Worm (Caenorhabditis elegans) whole organism, young adult: ENCODE results near the gene fbxa-95.
A peak's percentile ranks its signal among the peaks of the same experiment; 100 is the strongest.

Source experiments
- B0261.1 ChIP-seq: sonication (generic microtip); optimal IDR thresholded peaks from 2 replicates; lab custom pipeline; 2016; ENCODE audit warnings: mild to moderate bottlenecking, missing genetic modification characterization, moderate library complexity, missing compliant biosample characterization
- B0336.3 ChIP-seq: fragments of 200-800 bp; sonication (Bioruptor generic); IDR thresholded peaks from 2 replicates; pipeline ENCODE4 v1.3.6; 2022; ENCODE audit warnings: missing genetic modification characterization, missing compliant biosample characterization
- C06A6.2 ChIP-seq: fragments of 200-800 bp; sonication (Bioruptor generic); conservative IDR thresholded peaks from 2 replicates; pipeline ENCODE4 v1.3.6; 2022; ENCODE audit warnings: missing genetic modification characterization, missing compliant biosample characterization
- D2030.7 ChIP-seq: fragments of 200-800 bp; sonication (Bioruptor generic); IDR thresholded peaks from 2 replicates; pipeline ENCODE4 v1.3.6; 2022; ENCODE audit warnings: missing genetic modification reagents, missing genetic modification characterization, missing compliant biosample characterization
- F10E7.11 ChIP-seq: sonication (generic microtip); optimal IDR thresholded peaks from 2 replicates; lab custom pipeline; 2017; ENCODE audit warnings: mild to moderate bottlenecking, missing genetic modification characterization, moderate library complexity, missing compliant biosample characterization
- F39B2.1 ChIP-seq: fragments of 200-800 bp; sonication (Bioruptor generic); IDR thresholded peaks from 2 replicates; pipeline ENCODE4 v1.3.6; 2022; ENCODE audit warnings: missing genetic modification reagents, missing genetic modification characterization, missing compliant biosample characterization
- K11D2.4 ChIP-seq: fragments of 200-800 bp; sonication (Bioruptor generic); IDR thresholded peaks from 2 replicates; pipeline ENCODE4 v1.3.6; 2022; ENCODE audit warnings: missing genetic modification reagents, missing genetic modification characterization, missing compliant biosample characterization
- Y53F4B.3 ChIP-seq: fragments of 200-800 bp; sonication (Bioruptor generic); IDR thresholded peaks from 2 replicates; pipeline ENCODE4 v1.3.6; 2022; ENCODE audit warnings: missing genetic modification reagents, missing genetic modification characterization, missing compliant biosample characterization
- Y79H2A.3 ChIP-seq: fragments of 200-800 bp; sonication (Bioruptor generic); conservative IDR thresholded peaks from 2 replicates; pipeline ENCODE4 v1.3.6; 2022; ENCODE audit warnings: missing genetic modification reagents, missing genetic modification characterization, missing compliant biosample characterization
- Y95B8A.8 ChIP-seq: fragments of 200-800 bp; sonication (Bioruptor generic); IDR thresholded peaks from 2 replicates; pipeline ENCODE4 v1.3.6; 2022; ENCODE audit warnings: missing genetic modification reagents, missing genetic modification characterization, missing compliant biosample characterization
- ama-1 ChIP-seq, 3 experiments: fragments of 150-350 bp in 1 of 3; sonication (generic microtip) in 2 of 3; optimal IDR thresholded peaks; 2 replicates each; lab custom pipeline; 2014 to 2018; ENCODE audit warnings: missing biosample characterization in 2 of 3, missing genetic modification characterization in 2 of 3, missing genetic modification reagents in 2 of 3
- aptf-3 ChIP-seq: fragments of 200-800 bp; sonication (Bioruptor generic); IDR thresholded peaks from 2 replicates; pipeline ENCODE4 v1.3.6; 2022; ENCODE audit warnings: missing genetic modification characterization, missing compliant biosample characterization
- attf-3 ChIP-seq: fragments of 200-800 bp; sonication (Bioruptor generic); conservative IDR thresholded peaks from 2 replicates; pipeline ENCODE4 v1.3.6; 2022; ENCODE audit warnings: missing genetic modification reagents, missing genetic modification characterization, missing compliant biosample characterization
- attf-6 ChIP-seq: fragments of 200-800 bp; sonication (Bioruptor generic); IDR thresholded peaks from 2 replicates; pipeline ENCODE4 v1.3.6; 2022; ENCODE audit warnings: missing genetic modification reagents, missing genetic modification characterization, missing compliant biosample characterization
- bed-2 ChIP-seq: fragments of 200-800 bp; sonication (Bioruptor generic); IDR thresholded peaks from 2 replicates; pipeline ENCODE4 v1.3.6; 2022; ENCODE audit warnings: missing genetic modification reagents, missing genetic modification characterization, missing compliant biosample characterization
- chd-7 ChIP-seq: sonication (generic microtip); optimal IDR thresholded peaks from 2 replicates; lab custom pipeline; 2016; ENCODE audit warnings: mild to moderate bottlenecking, missing genetic modification characterization, moderate library complexity, missing compliant biosample characterization
- die-1 ChIP-seq: sonication (generic microtip); optimal IDR thresholded peaks from 2 replicates; lab custom pipeline; 2016; ENCODE audit warnings: missing genotype, mild to moderate bottlenecking, missing genetic modification characterization, missing compliant biosample characterization
- dpl-1 ChIP-seq: fragments of 150-350 bp; optimal IDR thresholded peaks from 2 replicates; lab custom pipeline; 2014; ENCODE audit warnings: missing biosample characterization, missing genetic modification reagents, missing genetic modification characterization
- efl-1 ChIP-seq: fragments of 150-350 bp; optimal IDR thresholded peaks from 2 replicates; lab custom pipeline; 2014; ENCODE audit warnings: missing biosample characterization, missing genetic modification reagents, missing genetic modification characterization
- egrh-3 ChIP-seq: fragments of 200-800 bp; sonication (Bioruptor generic); IDR thresholded peaks from 2 replicates; pipeline ENCODE4 v1.3.6; 2022; ENCODE audit warnings: missing genetic modification reagents, missing genetic modification characterization, missing compliant biosample characterization
- hlh-26 ChIP-seq: fragments of 200-800 bp; sonication (Bioruptor generic); conservative IDR thresholded peaks from 2 replicates; pipeline ENCODE4 v1.3.6; 2022; ENCODE audit warnings: missing genetic modification reagents, missing genetic modification characterization, missing compliant biosample characterization
- let-607 ChIP-seq, 2 experiments: fragments of 200-800 bp in 1 of 2; sonication (Bioruptor generic) in 1 of 2; sonication (generic microtip) in 1 of 2; optimal IDR thresholded peaks; 2 replicates each; lab custom pipeline; 2016 to 2018; ENCODE audit warnings: mild to moderate bottlenecking in 2 of 2, missing compliant biosample characterization in 2 of 2, missing genetic modification characterization in 2 of 2, moderate library complexity in 2 of 2, missing genotype in 1 of 2
- lin-26 ChIP-seq: fragments of 200-800 bp; sonication (Bioruptor generic); IDR thresholded peaks from 2 replicates; pipeline ENCODE4 v1.3.6; 2022; ENCODE audit warnings: missing genetic modification reagents, missing genetic modification characterization, missing compliant biosample characterization
- lin-40 ChIP-seq: sonication (generic microtip); optimal IDR thresholded peaks from 2 replicates; lab custom pipeline; 2016; ENCODE audit warnings: missing genetic modification characterization, mild to moderate bottlenecking, missing compliant biosample characterization, missing genotype, missing genetic modification reagents
- lin-54 ChIP-seq: fragments of 200-800 bp; sonication (Bioruptor generic); optimal IDR thresholded peaks from 2 replicates; lab custom pipeline; 2018; ENCODE audit warnings: mild to moderate bottlenecking, missing genetic modification characterization, missing compliant biosample characterization
- mxl-1 ChIP-seq: sonication (generic microtip); optimal IDR thresholded peaks from 2 replicates; lab custom pipeline; 2016; ENCODE audit warnings: missing genetic modification characterization, missing compliant biosample characterization
- nfyb-1 ChIP-seq: fragments of 200-800 bp; sonication (Bioruptor generic); IDR thresholded peaks from 2 replicates; pipeline ENCODE4 v1.3.6; 2022; ENCODE audit warnings: missing genetic modification reagents, missing genetic modification characterization, missing compliant biosample characterization
- nhr-179 ChIP-seq: sonication (generic microtip); optimal IDR thresholded peaks from 2 replicates; lab custom pipeline; 2016; ENCODE audit warnings: mild to moderate bottlenecking, missing genetic modification characterization, missing compliant biosample characterization
- nhr-80 ChIP-seq: sonication (generic microtip); optimal IDR thresholded peaks from 2 replicates; lab custom pipeline; 2016; ENCODE audit warnings: missing genetic modification characterization, missing compliant biosample characterization
- nhr-90 ChIP-seq: sonication (generic microtip); optimal IDR thresholded peaks from 2 replicates; lab custom pipeline; 2016; ENCODE audit warnings: missing genotype, mild to moderate bottlenecking, missing genetic modification characterization, missing compliant biosample characterization
- pha-4 ChIP-seq: fragments of 150-350 bp; sonication (generic microtip); optimal IDR thresholded peaks from 2 replicates; lab custom pipeline; 2014; ENCODE audit warnings: missing biosample characterization, missing genetic modification reagents, missing genetic modification characterization
- rec-8 ChIP-seq, 2 experiments: sonication (generic microtip); optimal IDR thresholded peaks; 2 replicates each; lab custom pipeline; 2016; ENCODE audit warnings: mild to moderate bottlenecking in 2 of 2, missing genetic modification characterization in 2 of 2, missing genetic modification reagents in 2 of 2, missing genotype in 2 of 2, missing biosample characterization in 1 of 2, missing compliant biosample characterization in 1 of 2, moderate library complexity in 1 of 2
- repo-1 ChIP-seq: sonication (generic microtip); optimal IDR thresholded peaks from 2 replicates; lab custom pipeline; 2017; ENCODE audit warnings: mild to moderate bottlenecking, missing genetic modification characterization, missing compliant biosample characterization
- sea-2 ChIP-seq: fragments of 200-800 bp; sonication (Bioruptor generic); IDR thresholded peaks from 2 replicates; pipeline ENCODE4 v1.3.6; 2022; ENCODE audit warnings: missing genetic modification characterization, missing compliant biosample characterization
- snpc-1.1 ChIP-seq: sonication (generic microtip); optimal IDR thresholded peaks from 2 replicates; lab custom pipeline; 2017; ENCODE audit warnings: missing genetic modification characterization, mild to moderate bottlenecking, missing compliant biosample characterization, antibody characterized with exemption, moderate library complexity, missing genotype, missing genetic modification reagents; ENCODE audit not compliant: insufficient read depth
- snpc-1.3 ChIP-seq: sonication (generic microtip); optimal IDR thresholded peaks from 2 replicates; lab custom pipeline; 2017; ENCODE audit warnings: missing genetic modification characterization, mild to moderate bottlenecking, missing compliant biosample characterization, antibody characterized with exemption, moderate library complexity, missing genotype, missing genetic modification reagents; ENCODE audit not compliant: insufficient read depth
- snpc-4 ChIP-seq, 5 experiments: fragments of 150-350 bp in 1 of 5; sonication (generic microtip) in 4 of 5; optimal IDR thresholded peaks; 2 replicates each; lab custom pipeline; 2014 to 2018; ENCODE audit warnings: missing genetic modification characterization in 5 of 5, missing biosample characterization in 3 of 5, antibody characterized with exemption in 2 of 5, mild to moderate bottlenecking in 2 of 5, missing compliant biosample characterization in 2 of 5, missing genotype in 2 of 5, moderate library complexity in 2 of 5, missing genetic modification reagents in 1 of 5
- somi-1 ChIP-seq: fragments of 200-800 bp; sonication (Bioruptor generic); optimal IDR thresholded peaks from 2 replicates; lab custom pipeline; 2018; ENCODE audit warnings: mild to moderate bottlenecking, missing genetic modification characterization, missing compliant biosample characterization
- sptf-2 ChIP-seq: fragments of 200-800 bp; sonication (Bioruptor generic); optimal IDR thresholded peaks from 2 replicates; lab custom pipeline; 2018; ENCODE audit warnings: mild to moderate bottlenecking, missing genetic modification characterization, missing compliant biosample characterization
- tbp1 ChIP-seq: fragments of 200-800 bp; sonication (Bioruptor generic); optimal IDR thresholded peaks from 2 replicates; lab custom pipeline; 2018; ENCODE audit warnings: mild to moderate bottlenecking, missing genetic modification characterization, missing compliant biosample characterization
- tbx-9 ChIP-seq: sonication (generic microtip); optimal IDR thresholded peaks from 2 replicates; lab custom pipeline; 2016; ENCODE audit warnings: borderline replicate concordance, missing genetic modification characterization, inconsistent platforms, missing compliant biosample characterization
- tlf-1 ChIP-seq: fragments of 200-800 bp; sonication (Bioruptor generic); optimal IDR thresholded peaks from 2 replicates; lab custom pipeline; 2018; ENCODE audit warnings: mild to moderate bottlenecking, missing genetic modification characterization, missing compliant biosample characterization
- xnd-1 ChIP-seq: sonication (generic microtip); optimal IDR thresholded peaks from 2 replicates; lab custom pipeline; 2016; ENCODE audit warnings: missing genotype, missing genetic modification reagents, missing genetic modification characterization, missing compliant biosample characterization
- zfh-2 ChIP-seq: fragments of 200-800 bp; sonication (Bioruptor generic); conservative IDR thresholded peaks from 2 replicates; pipeline ENCODE4 v1.3.6; 2022; ENCODE audit warnings: missing genetic modification reagents, missing genetic modification characterization, missing compliant biosample characterization
- ztf-26 ChIP-seq: sonication (generic microtip); optimal IDR thresholded peaks from 2 replicates; lab custom pipeline; 2017; ENCODE audit warnings: missing genetic modification characterization, missing compliant biosample characterization
- ztf-6 ChIP-seq: fragments of 200-800 bp; sonication (Bioruptor generic); IDR thresholded peaks from 2 replicates; pipeline ENCODE4 v1.3.6; 2022; ENCODE audit warnings: missing genetic modification reagents, missing genetic modification characterization, missing compliant biosample characterization

Gene fbxa-95

DNA sequence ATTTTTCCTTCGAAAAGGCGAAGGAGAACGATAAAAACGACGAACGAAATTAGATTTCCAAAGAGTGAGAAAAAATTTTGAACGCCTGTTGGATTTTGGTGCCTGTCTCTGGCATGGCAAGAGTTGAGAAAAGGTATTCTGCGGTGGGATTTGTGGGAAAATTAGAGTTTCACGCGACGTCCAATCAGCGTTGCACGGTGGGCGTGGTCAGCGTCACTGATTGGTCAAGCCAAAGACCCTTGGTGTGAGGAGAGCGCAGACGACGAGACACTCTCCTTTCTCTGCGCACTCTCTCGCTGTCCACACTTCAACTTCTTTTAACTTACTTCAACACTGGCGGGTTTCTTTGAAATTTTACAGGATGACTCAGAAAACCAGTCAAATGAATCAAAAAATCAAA lies 8.7 kb upstream of the fbxa-95 start:
- TF ChIP-seq sea-2 (no peak), nhr-179 (tag; lab: Kevin White, UChicago) (no peak), K11D2.4 (GFP tag; lab: Robert Waterston, UW) (no peak), snpc-1.1 (tag; lab: Kevin White, UChicago) (no peak), ama-1 (optimal IDR thresholded peaks at IDR 0.05; lab: Kevin White, UChicago) (no peak), ama-1 (GFP tag; optimal IDR thresholded peaks at IDR 0.05; lab: Kevin White, UChicago) (no peak), Y53F4B.3 (no peak), zfh-2 (peak; percentile 46), rec-8 (tag; optimal IDR thresholded peaks at IDR 0.05; lab: Kevin White, UChicago) (no peak), lin-40 (no peak), tlf-1 (GFP tag; lab: Kevin White, UChicago) (no peak), egrh-3 (GFP tag; lab: Robert Waterston, UW) (no peak), aptf-3 (GFP tag; lab: Robert Waterston, UW) (no peak), nhr-80 (tag; lab: Kevin White, UChicago) (no peak), pha-4 (tag; lab: Kevin White, UChicago) (no peak), Y79H2A.3 (GFP tag; lab: Robert Waterston, UW) (no peak), ztf-6 (GFP tag; lab: Robert Waterston, UW) (no peak), nfyb-1 (GFP tag; lab: Robert Waterston, UW) (peak; percentile 66; the same call in 1 of the 2 replicates), dpl-1 (GFP tag; lab: Kevin White, UChicago) (no peak)

DNA sequence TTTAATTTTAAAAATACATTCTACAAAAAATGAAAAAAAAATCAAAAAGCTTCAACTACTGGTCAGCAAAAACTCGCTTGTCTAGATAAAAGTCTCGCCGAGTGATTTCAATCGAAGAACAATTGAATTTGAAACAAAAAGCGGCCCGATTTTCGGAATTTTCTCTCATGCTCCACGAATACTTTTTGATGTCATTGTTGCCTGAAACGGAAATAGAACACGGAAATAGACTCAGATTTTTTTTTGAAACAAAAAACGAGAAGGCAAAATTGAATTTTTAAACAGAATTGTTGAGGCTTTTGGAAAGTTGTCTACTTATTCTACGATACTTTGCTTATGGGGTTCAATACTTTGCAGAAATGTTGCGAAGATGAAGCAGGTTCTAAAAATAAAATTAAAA lies 7.8 kb upstream of the fbxa-95 start:
- TF ChIP-seq B0336.3, result no peak
- no peak for TF ChIP-seq F10E7.11 (tag; lab: Kevin White, UChicago)
- TF ChIP-seq attf-3 (GFP tag; lab: Robert Waterston, UW), result no peak
- TF ChIP-seq Y95B8A.8 (GFP tag; lab: Robert Waterston, UW), result no peak
- no peak for TF ChIP-seq D2030.7 (GFP tag; lab: Robert Waterston, UW)
- TF ChIP-seq bed-2 (GFP tag; lab: Robert Waterston, UW), result no peak
- no peak for TF ChIP-seq tbx-9
- no peak for TF ChIP-seq repo-1 (tag; lab: Kevin White, UChicago)
- no peak for TF ChIP-seq efl-1
- TF ChIP-seq hlh-26 (GFP tag; lab: Robert Waterston, UW), result no peak
- no peak for TF ChIP-seq snpc-1.3 (tag; lab: Kevin White, UChicago)
- TF ChIP-seq mxl-1 (tag; lab: Kevin White, UChicago), result no peak
- no peak for TF ChIP-seq lin-26 (GFP tag; lab: Robert Waterston, UW)
- no peak for TF ChIP-seq attf-6 (GFP tag; lab: Robert Waterston, UW)
- no peak for TF ChIP-seq sptf-2 (GFP tag; lab: Kevin White, UChicago)
- no peak for TF ChIP-seq xnd-1 (tag; lab: Kevin White, UChicago)
- no peak for TF ChIP-seq let-607 (tag; optimal IDR thresholded peaks at IDR 0.05; lab: Kevin White, UChicago)
- TF ChIP-seq somi-1 (GFP tag; lab: Kevin White, UChicago), result no peak
- no peak for TF ChIP-seq B0261.1
- TF ChIP-seq lin-40, result no peak

DNA sequence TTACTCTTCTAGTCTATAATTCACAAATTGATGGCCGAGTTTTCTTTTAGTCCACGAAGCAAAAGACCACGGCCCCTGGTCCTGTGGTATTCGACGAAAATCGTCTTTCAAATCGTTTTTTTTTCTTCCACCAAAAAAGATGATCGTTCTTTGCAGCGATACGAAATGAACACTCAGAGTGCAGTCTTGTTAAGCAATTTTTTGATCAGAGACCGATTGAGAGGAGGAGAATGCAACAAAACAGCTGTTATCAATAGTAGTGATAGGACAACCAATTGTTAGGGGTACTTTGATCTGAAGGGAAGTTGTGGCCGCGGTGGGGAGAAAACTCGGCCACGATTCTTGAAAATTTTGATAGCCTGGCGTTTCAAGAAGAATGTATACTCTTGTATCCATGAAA lies 7.3 kb upstream of the fbxa-95 start:
- TF ChIP-seq bed-2 (GFP tag; lab: Robert Waterston, UW) (no peak), lin-40 (peak; percentile 4), chd-7 (peak; percentile 12), ztf-26 (tag; lab: Kevin White, UChicago) (peak; percentile 69), nhr-90 (tag; lab: Kevin White, UChicago) (no peak), snpc-4 (GFP tag; optimal IDR thresholded peaks at IDR 0.05; lab: Kevin White, UChicago) (no peak), snpc-4 (tag; optimal IDR thresholded peaks at IDR 0.05; lab: Kevin White, UChicago) (peak in 1 of 4 experiments; percentile 13), somi-1 (GFP tag; lab: Kevin White, UChicago) (peak; percentile 37), F39B2.1 (no peak), nhr-80 (tag; lab: Kevin White, UChicago) (peak; percentile 61), lin-54 (GFP tag; lab: Kevin White, UChicago) (peak; percentile 11), die-1 (no peak), tbp1 (GFP tag; lab: Kevin White, UChicago) (peak; percentile 22), C06A6.2 (GFP tag; lab: Robert Waterston, UW) (0 out of 2 replicates have a peak, but pooled peaks have one; percentile 24)
